Worm (Caenorhabditis elegans): ENCODE measurements around the gene fpn-1.2.

DNA sequence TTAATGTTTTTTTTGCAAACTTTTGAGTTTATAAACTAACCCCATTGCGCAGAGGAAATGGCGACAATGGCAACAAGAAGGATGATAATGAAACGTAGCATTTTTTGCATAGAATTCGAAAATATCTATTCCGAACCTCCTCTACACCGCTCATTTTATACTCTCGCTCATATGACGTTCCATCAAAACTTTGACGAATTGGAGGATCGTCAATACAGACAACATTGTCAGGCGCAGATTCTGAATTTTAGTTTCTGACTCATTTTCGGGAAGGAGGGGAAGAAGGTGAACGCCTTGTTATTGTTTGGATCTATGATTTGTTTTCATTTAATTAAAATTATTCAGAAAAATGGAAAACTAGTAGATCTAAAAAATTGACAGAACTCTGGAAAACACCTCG lies 20.3 kb downstream of the fpn-1.2 start, which contains the start of gene cnc-1:
- TF ChIP-seq fos-1 (tag; optimal IDR thresholded peaks at IDR 0.05) (no peak), lin-39 (tag; optimal IDR thresholded peaks at IDR 0.05) (no peak), elt-1 (tag; optimal IDR thresholded peaks at IDR 0.05) (no peak), ztf-1 (GFP tag; conservative IDR thresholded peaks at IDR 0.05) (no peak), ceh-82 (tag; optimal IDR thresholded peaks at IDR 0.05) (no peak), snpc-4 (tag; optimal IDR thresholded peaks at IDR 0.05) (no peak), ztf-11 (tag; optimal IDR thresholded peaks at IDR 0.05) (no peak), aly-2 (tag; optimal IDR thresholded peaks at IDR 0.05) (no peak), nhr-6 (tag; optimal IDR thresholded peaks at IDR 0.05) (no peak), nhr-77 (tag; optimal IDR thresholded peaks at IDR 0.05) (no peak), nhr-10 (tag; optimal IDR thresholded peaks at IDR 0.05) (no peak), egl-27 (tag; optimal IDR thresholded peaks at IDR 0.05) (no peak), ama-1 (optimal IDR thresholded peaks at IDR 0.05) (no peak), unc-62 (GFP tag; optimal IDR thresholded peaks at IDR 0.05) (no peak)
